Worm (Caenorhabditis elegans) whole organism, L2 larva: ENCODE results near the gene zim-1.

Experiments
- C34F6.9 ChIP-seq: fragments of 150-350 bp; optimal IDR thresholded peaks from 2 replicates; lab custom pipeline; 2014; ENCODE audit warnings: missing biosample characterization, missing genetic modification characterization
- R02D3.7 ChIP-seq: fragments of 150-350 bp; optimal IDR thresholded peaks from 2 replicates; lab custom pipeline; 2014; ENCODE audit warnings: missing biosample characterization, missing genetic modification characterization
- Y55F3AM.14 ChIP-seq: fragments of 200-800 bp; sonication (Bioruptor generic); optimal IDR thresholded peaks from 2 replicates; lab custom pipeline; 2018; ENCODE audit warnings: mild to moderate bottlenecking, missing genetic modification characterization, missing compliant biosample characterization
- ZK546.5 ChIP-seq: sonication (generic microtip); optimal IDR thresholded peaks from 2 replicates; lab custom pipeline; 2017; ENCODE audit warnings: missing biosample characterization, missing genetic modification characterization
- alr-1 ChIP-seq: fragments of 150-350 bp; optimal IDR thresholded peaks from 2 replicates; lab custom pipeline; 2014; ENCODE audit warnings: missing biosample characterization, missing genetic modification characterization
- ama-1 ChIP-seq: fragments of 150-350 bp; optimal IDR thresholded peaks from 2 replicates; lab custom pipeline; 2018; ENCODE audit warnings: inconsistent platforms
- blmp-1 ChIP-seq: sonication (generic microtip); optimal IDR thresholded peaks from 2 replicates; lab custom pipeline; 2017; ENCODE audit warnings: missing genetic modification characterization, mild to moderate bottlenecking, missing compliant biosample characterization, antibody characterized with exemption, moderate library complexity; ENCODE audit not compliant: insufficient read depth
- ceh-16 ChIP-seq: fragments of 150-350 bp; optimal IDR thresholded peaks from 2 replicates; lab custom pipeline; 2014; ENCODE audit warnings: missing biosample characterization, missing genetic modification characterization
- ceh-82 ChIP-seq: fragments of 150-350 bp; optimal IDR thresholded peaks from 2 replicates; lab custom pipeline; 2014; ENCODE audit warnings: missing biosample characterization, missing genetic modification characterization
- egl-27 ChIP-seq: sonication (generic microtip); optimal IDR thresholded peaks from 3 replicates; lab custom pipeline; 2017; ENCODE audit warnings: missing biosample characterization, missing genetic modification reagents, missing genetic modification characterization
- elt-1 ChIP-seq: fragments of 150-350 bp; optimal IDR thresholded peaks from 2 replicates; lab custom pipeline; 2014; ENCODE audit warnings: missing biosample characterization, missing genetic modification characterization
- elt-3 ChIP-seq: sonication (generic microtip); optimal IDR thresholded peaks from 2 replicates; lab custom pipeline; 2017; ENCODE audit warnings: missing biosample characterization, missing genetic modification characterization
- fos-1 ChIP-seq: fragments of 150-350 bp; optimal IDR thresholded peaks from 2 replicates; lab custom pipeline; 2014; ENCODE audit warnings: missing biosample characterization, missing genetic modification characterization
- gmeb-1 ChIP-seq: fragments of 150-350 bp; optimal IDR thresholded peaks from 2 replicates; lab custom pipeline; 2014; ENCODE audit warnings: missing biosample characterization, missing genetic modification characterization
- lin-11 ChIP-seq: fragments of 150-350 bp; sonication (generic microtip); optimal IDR thresholded peaks from 2 replicates; lab custom pipeline; 2014; ENCODE audit warnings: missing biosample characterization, missing genetic modification characterization, inconsistent platforms, mixed read lengths
- lin-13 ChIP-seq: fragments of 150-350 bp; optimal IDR thresholded peaks from 2 replicates; lab custom pipeline; 2014; ENCODE audit warnings: missing biosample characterization, missing genetic modification reagents, missing genetic modification characterization
- lin-39 ChIP-seq: fragments of 150-350 bp; optimal IDR thresholded peaks from 2 replicates; lab custom pipeline; 2014; ENCODE audit warnings: missing biosample characterization, missing genetic modification reagents, missing genetic modification characterization
- lsy-2 ChIP-seq, 2 experiments: fragments of 150-350 bp in 1 of 2; sonication (generic microtip) in 1 of 2; optimal IDR thresholded peaks; 2 replicates each; lab custom pipeline; 2014 to 2017; ENCODE audit warnings: missing biosample characterization in 2 of 2, missing genetic modification characterization in 2 of 2
- mab-5 ChIP-seq: fragments of 150-350 bp; optimal IDR thresholded peaks from 2 replicates; lab custom pipeline; 2014; ENCODE audit warnings: missing biosample characterization, missing genetic modification characterization
- mbf-1 ChIP-seq: sonication (generic microtip); optimal IDR thresholded peaks from 2 replicates; lab custom pipeline; 2017; ENCODE audit warnings: missing biosample characterization, missing genetic modification characterization
- mdl-1 ChIP-seq, 2 experiments: fragments of 150-350 bp in 1 of 2; sonication (generic microtip) in 1 of 2; optimal IDR thresholded peaks; 2 replicates each; lab custom pipeline; 2017; ENCODE audit warnings: missing biosample characterization in 2 of 2, missing genetic modification characterization in 2 of 2
- nhr-10 ChIP-seq: sonication (generic microtip); optimal IDR thresholded peaks from 2 replicates; lab custom pipeline; 2017; ENCODE audit warnings: missing biosample characterization, missing genetic modification characterization
- nhr-11 ChIP-seq: fragments of 150-350 bp; optimal IDR thresholded peaks from 2 replicates; lab custom pipeline; 2014; ENCODE audit warnings: missing biosample characterization, missing genetic modification characterization
- nhr-12 ChIP-seq: fragments of 150-350 bp; optimal IDR thresholded peaks from 2 replicates; lab custom pipeline; 2014; ENCODE audit warnings: missing biosample characterization, missing genetic modification characterization
- nhr-129 ChIP-seq: fragments of 150-350 bp; optimal IDR thresholded peaks from 2 replicates; lab custom pipeline; 2014; ENCODE audit warnings: missing biosample characterization, missing genetic modification characterization
- nhr-21 ChIP-seq: fragments of 150-350 bp; optimal IDR thresholded peaks from 2 replicates; lab custom pipeline; 2014; ENCODE audit warnings: missing biosample characterization, missing genetic modification characterization
- nhr-23 ChIP-seq: fragments of 150-350 bp; optimal IDR thresholded peaks from 2 replicates; lab custom pipeline; 2014; ENCODE audit warnings: missing biosample characterization, missing genetic modification reagents, missing genetic modification characterization
- nhr-237 ChIP-seq: fragments of 150-350 bp; optimal IDR thresholded peaks from 2 replicates; lab custom pipeline; 2014; ENCODE audit warnings: missing biosample characterization, missing genetic modification characterization
- nhr-25 ChIP-seq: fragments of 150-350 bp; sonication (generic microtip); optimal IDR thresholded peaks from 3 replicates; lab custom pipeline; 2014; ENCODE audit warnings: missing biosample characterization, missing genetic modification characterization
- nhr-6 ChIP-seq: fragments of 150-350 bp; optimal IDR thresholded peaks from 2 replicates; lab custom pipeline; 2014; ENCODE audit warnings: missing biosample characterization, missing genetic modification characterization
- sem-4 ChIP-seq: fragments of 150-350 bp; optimal IDR thresholded peaks from 2 replicates; lab custom pipeline; 2014; ENCODE audit warnings: missing biosample characterization, missing genetic modification reagents, missing genetic modification characterization
- skn-1 ChIP-seq: sonication (generic microtip); optimal IDR thresholded peaks from 2 replicates; lab custom pipeline; 2017; ENCODE audit warnings: missing biosample characterization, missing genetic modification characterization
- sma-3 ChIP-seq: sonication (generic microtip); optimal IDR thresholded peaks from 2 replicates; lab custom pipeline; 2016; ENCODE audit warnings: missing genetic modification reagents, missing genetic modification characterization, missing compliant biosample characterization
- sma-9 ChIP-seq, 2 experiments: fragments of 150-350 bp in 1 of 2; sonication (generic microtip) in 1 of 2; optimal IDR thresholded peaks; 2 replicates each; lab custom pipeline; 2014 to 2016; ENCODE audit warnings: missing genetic modification characterization in 2 of 2, mild to moderate bottlenecking in 1 of 2, missing biosample characterization in 1 of 2, missing compliant biosample characterization in 1 of 2, missing genetic modification reagents in 1 of 2, moderate library complexity in 1 of 2
- snpc-4 ChIP-seq: fragments of 150-350 bp; optimal IDR thresholded peaks from 2 replicates; lab custom pipeline; 2014; ENCODE audit warnings: missing biosample characterization, missing genetic modification characterization
- unc-39 ChIP-seq: fragments of 150-350 bp; optimal IDR thresholded peaks from 2 replicates; lab custom pipeline; 2014; ENCODE audit warnings: missing biosample characterization, missing genetic modification characterization
- unc-55 ChIP-seq: fragments of 150-350 bp; sonication (generic microtip); optimal IDR thresholded peaks from 3 replicates; lab custom pipeline; 2014; ENCODE audit warnings: missing biosample characterization, missing genetic modification reagents, missing genetic modification characterization
- unc-62 ChIP-seq: fragments of 150-350 bp; optimal IDR thresholded peaks from 2 replicates; lab custom pipeline; 2014; ENCODE audit warnings: missing biosample characterization, missing genetic modification reagents, missing genetic modification characterization
- zag-1 ChIP-seq: fragments of 150-350 bp; optimal IDR thresholded peaks from 2 replicates; lab custom pipeline; 2014; ENCODE audit warnings: missing biosample characterization, missing genetic modification characterization
- ztf-1 ChIP-seq: fragments of 200-800 bp; sonication (Bioruptor generic); conservative IDR thresholded peaks from 2 replicates; pipeline ENCODE4 v1.3.6; 2022; ENCODE audit warnings: missing genetic modification characterization, missing compliant biosample characterization
- ztf-11 ChIP-seq: sonication (generic microtip); optimal IDR thresholded peaks from 2 replicates; lab custom pipeline; 2017; ENCODE audit warnings: missing biosample characterization, missing genetic modification characterization
- ztf-4 ChIP-seq: fragments of 150-350 bp; optimal IDR thresholded peaks from 2 replicates; lab custom pipeline; 2014; ENCODE audit warnings: missing biosample characterization, missing genetic modification characterization

The zim-1 gene

DNA sequence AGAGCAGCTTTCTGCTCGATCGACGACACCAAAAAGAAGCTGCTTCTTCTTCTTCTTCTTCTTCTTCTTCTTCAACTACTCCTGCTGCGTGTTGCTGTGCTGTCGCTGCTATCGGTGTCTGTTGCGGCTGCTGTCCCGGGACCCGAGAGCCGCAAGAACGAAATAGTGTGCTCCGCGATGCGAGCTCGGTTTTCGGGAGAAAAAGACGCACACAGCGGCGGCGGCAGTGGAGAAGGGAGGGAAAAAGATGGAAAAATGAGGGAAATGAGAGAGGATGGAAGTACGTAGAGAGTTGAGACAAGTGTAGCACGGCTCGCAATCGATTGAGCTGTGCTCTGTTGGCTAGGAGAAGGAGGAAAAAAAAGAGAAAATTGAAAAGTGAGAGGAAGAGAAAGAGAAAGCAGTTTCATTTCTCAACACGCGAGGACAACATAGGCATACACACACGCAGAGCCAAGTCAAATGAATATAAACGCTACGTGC is 43.1 kb upstream of the zim-1 start (continued):
- TF ChIP-seq elt-1 (tag; lab: Kevin White, UChicago): no peak
- peak; percentile 4 for TF ChIP-seq sma-3

- TF ChIP-seq ztf-11: no peak
- no peak for TF ChIP-seq mbf-1
- TF ChIP-seq blmp-1 (tag; lab: Kevin White, UChicago): no peak
- TF ChIP-seq sem-4 (tag; lab: Kevin White, UChicago): peak; percentile 29
- TF ChIP-seq C34F6.9 (tag; lab: Kevin White, UChicago): peak; percentile 40
- TF ChIP-seq alr-1: no peak
- no peak for TF ChIP-seq nhr-11 (tag; lab: Kevin White, UChicago)
- no peak for TF ChIP-seq ztf-1 (GFP tag; lab: Robert Waterston, UW)
- no peak for TF ChIP-seq ceh-82 (tag; lab: Kevin White, UChicago)
- TF ChIP-seq sma-9 (GFP tag; optimal IDR thresholded peaks at IDR 0.05; lab: Kevin White, UChicago): no peak
- no peak for TF ChIP-seq sma-9 (tag; optimal IDR thresholded peaks at IDR 0.05; lab: Kevin White, UChicago)
- TF ChIP-seq egl-27 (tag; lab: Kevin White, UChicago): no peak
- no peak for TF ChIP-seq nhr-6 (tag; lab: Kevin White, UChicago)
- no peak for TF ChIP-seq fos-1 (tag; lab: Kevin White, UChicago)
- no peak for TF ChIP-seq snpc-4
- no peak for TF ChIP-seq skn-1 (tag; lab: Kevin White, UChicago)
- TF ChIP-seq Y55F3AM.14 (GFP tag; lab: Kevin White, UChicago): no peak
- no peak for TF ChIP-seq ama-1 (lab: Kevin White, UChicago)
- no peak for TF ChIP-seq R02D3.7 (tag; lab: Kevin White, UChicago)
- TF ChIP-seq unc-39 (tag; lab: Kevin White, UChicago): no peak
- TF ChIP-seq elt-3 (tag; lab: Kevin White, UChicago): no peak
- TF ChIP-seq nhr-21 (tag; lab: Kevin White, UChicago): no peak
- TF ChIP-seq lin-39: no peak
- no peak for TF ChIP-seq ceh-16 (tag; lab: Kevin White, UChicago)
- no peak for TF ChIP-seq lin-13 (GFP tag; lab: Kevin White, UChicago)
- no peak for TF ChIP-seq nhr-25
- no peak for TF ChIP-seq mab-5
- no peak for TF ChIP-seq ZK546.5
- TF ChIP-seq lsy-2 (tag; optimal IDR thresholded peaks at IDR 0.05; lab: Kevin White, UChicago): peak in 1 of 2 experiments; percentile 13
- no peak for TF ChIP-seq zag-1 (tag; lab: Kevin White, UChicago)
- TF ChIP-seq gmeb-1 (tag; lab: Kevin White, UChicago): no peak
- no peak for TF ChIP-seq nhr-12
- no peak for TF ChIP-seq sma-3
- no peak for TF ChIP-seq unc-55 (GFP tag; lab: Kevin White, UChicago)
- no peak for TF ChIP-seq unc-62 (GFP tag; lab: Kevin White, UChicago)
- TF ChIP-seq ztf-4 (tag; lab: Kevin White, UChicago): no peak
- peak; percentile 23 for TF ChIP-seq nhr-129
- TF ChIP-seq lin-11 (tag; lab: Kevin White, UChicago): peak; percentile 30
- TF ChIP-seq nhr-237 (tag; lab: Kevin White, UChicago): no peak
- TF ChIP-seq nhr-23 (tag; lab: Kevin White, UChicago): no peak
- TF ChIP-seq mdl-1 (tag; optimal IDR thresholded peaks at IDR 0.05; lab: Kevin White, UChicago): no peak
Measured at ce11 chrIV:10505016-10505415, 41.9 kb upstream of the zim-1 start.

DNA sequence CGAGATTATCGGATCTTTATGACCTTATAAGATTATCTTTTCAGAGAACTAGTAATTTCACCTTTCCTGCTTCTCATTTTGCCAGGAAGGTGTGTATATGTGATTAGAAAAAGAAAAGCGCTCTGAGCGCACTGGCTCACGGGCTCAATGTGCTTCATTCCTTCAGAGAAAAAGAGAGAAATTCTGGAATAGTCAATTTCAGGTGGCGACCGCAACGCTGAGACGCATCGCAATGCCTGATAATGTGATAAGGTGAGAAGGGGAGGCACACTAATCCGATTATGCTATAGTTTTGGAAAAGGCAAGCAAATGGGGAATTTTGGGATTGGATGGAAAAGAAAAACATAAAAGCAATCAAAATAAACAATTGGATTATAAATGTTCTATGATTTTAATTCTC is 40.9 kb upstream of the zim-1 start:
- TF ChIP-seq lsy-2 (tag; optimal IDR thresholded peaks at IDR 0.05; lab: Kevin White, UChicago) (no peak), gmeb-1 (tag; lab: Kevin White, UChicago) (peak; percentile 24), snpc-4 (no peak), sma-9 (GFP tag; optimal IDR thresholded peaks at IDR 0.05; lab: Kevin White, UChicago) (peak; percentile 10), sma-9 (tag; optimal IDR thresholded peaks at IDR 0.05; lab: Kevin White, UChicago) (no peak), unc-39 (tag; lab: Kevin White, UChicago) (no peak), ceh-82 (tag; lab: Kevin White, UChicago) (no peak), mab-5 (no peak), ztf-1 (GFP tag; lab: Robert Waterston, UW) (no peak), nhr-10 (tag; lab: Kevin White, UChicago) (no peak), lin-11 (tag; lab: Kevin White, UChicago) (peak; percentile 15)
